Worm (Caenorhabditis elegans) whole organism, L4 larva: ENCODE data around the gene Y57E12B.11.

ENCODE experiments used
- Y48G9A.11 ChIP-seq: fragments of 200-800 bp; sonication (Bioruptor generic); IDR thresholded peaks from 2 replicates; pipeline ENCODE4 v1.3.6; 2022; ENCODE audit warnings: missing genetic modification reagents, missing genetic modification characterization, missing compliant biosample characterization
- ZK546.5 ChIP-seq, 2 experiments: sonication (generic microtip); optimal IDR thresholded peaks; 2 replicates each; lab custom pipeline; 2017; ENCODE audit warnings: missing biosample characterization in 2 of 2, missing genetic modification characterization in 2 of 2
- dmd-9 ChIP-seq: fragments of 200-800 bp; sonication (Bioruptor generic); IDR thresholded peaks from 2 replicates; pipeline ENCODE4 v1.3.6; 2022; ENCODE audit warnings: missing genetic modification reagents, missing genetic modification characterization, missing compliant biosample characterization
- fkh-10 ChIP-seq: fragments of 150-350 bp; optimal IDR thresholded peaks from 2 replicates; lab custom pipeline; 2014; ENCODE audit warnings: missing biosample characterization, missing genetic modification reagents, missing genetic modification characterization
- gei-8 ChIP-seq: fragments of 200-800 bp; sonication (Bioruptor generic); optimal IDR thresholded peaks from 2 replicates; lab custom pipeline; 2018; ENCODE audit warnings: mild to moderate bottlenecking, missing genetic modification characterization, missing compliant biosample characterization
- lin-39 ChIP-seq: fragments of 150-350 bp; optimal IDR thresholded peaks from 2 replicates; lab custom pipeline; 2014; ENCODE audit warnings: missing biosample characterization, missing genetic modification reagents, missing genetic modification characterization
- mep-1 ChIP-seq: fragments of 150-350 bp; sonication (generic microtip); optimal IDR thresholded peaks from 3 replicates; lab custom pipeline; 2014; ENCODE audit warnings: missing biosample characterization, missing genetic modification characterization
- nhr-25 ChIP-seq: sonication (generic microtip); optimal IDR thresholded peaks from 2 replicates; lab custom pipeline; 2017; ENCODE audit warnings: missing genetic modification characterization, mild to moderate bottlenecking, missing compliant biosample characterization, antibody characterized with exemption, moderate library complexity, borderline replicate concordance; ENCODE audit not compliant: insufficient read depth
- nhr-28 ChIP-seq: fragments of 150-350 bp; optimal IDR thresholded peaks from 2 replicates; lab custom pipeline; 2014; ENCODE audit warnings: missing biosample characterization, missing genetic modification characterization
- nhr-76 ChIP-seq: fragments of 150-350 bp; optimal IDR thresholded peaks from 2 replicates; lab custom pipeline; 2014; ENCODE audit warnings: missing biosample characterization, missing genetic modification characterization
- skn-1 ChIP-seq: fragments of 150-350 bp; optimal IDR thresholded peaks from 2 replicates; lab custom pipeline; 2014; ENCODE audit warnings: missing biosample characterization, missing genetic modification characterization
- snpc-4 ChIP-seq: fragments of 150-350 bp; optimal IDR thresholded peaks from 2 replicates; lab custom pipeline; 2014; ENCODE audit warnings: missing biosample characterization, missing genetic modification characterization

DNA sequence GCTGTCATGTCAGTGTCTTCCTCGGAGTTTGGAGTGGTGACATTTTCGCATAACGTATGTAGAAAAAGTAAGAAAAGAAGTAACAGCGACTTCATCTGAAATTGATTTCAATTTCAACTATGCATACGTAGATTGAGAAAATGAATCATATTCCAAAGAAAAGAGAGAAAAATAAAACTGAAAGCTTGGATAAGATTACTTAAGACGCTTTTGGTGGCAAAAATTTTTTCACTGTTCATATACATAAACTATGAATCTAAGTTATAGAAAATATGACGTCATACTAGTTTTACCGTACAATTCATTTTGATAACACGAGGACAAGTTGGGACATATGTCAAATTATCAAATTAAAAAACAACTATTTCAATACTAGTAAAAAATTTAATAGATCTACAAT lies 15.5 kb downstream of the Y57E12B.11 start, which contains the start of gene lipl-6:
- no peak for TF ChIP-seq skn-1
- no peak for TF ChIP-seq fkh-10
- no peak for TF ChIP-seq nhr-76 (tag; lab: Kevin White, UChicago)
- no peak for TF ChIP-seq Y48G9A.11 (GFP tag; lab: Robert Waterston, UW)
- no peak for TF ChIP-seq gei-8
- TF ChIP-seq snpc-4 (tag; lab: Kevin White, UChicago) = no peak
- no peak for TF ChIP-seq dmd-9
- no peak for TF ChIP-seq ZK546.5 (tag; optimal IDR thresholded peaks at IDR 0.05; lab: Kevin White, UChicago)
- TF ChIP-seq lin-39 (tag; lab: Kevin White, UChicago) = no peak
- TF ChIP-seq nhr-25 = no peak
- TF ChIP-seq nhr-28 = no peak
- no peak for TF ChIP-seq mep-1
